Fruit fly (Drosophila melanogaster): Measurements from ENCODE around the gene CG7551.

DNA sequence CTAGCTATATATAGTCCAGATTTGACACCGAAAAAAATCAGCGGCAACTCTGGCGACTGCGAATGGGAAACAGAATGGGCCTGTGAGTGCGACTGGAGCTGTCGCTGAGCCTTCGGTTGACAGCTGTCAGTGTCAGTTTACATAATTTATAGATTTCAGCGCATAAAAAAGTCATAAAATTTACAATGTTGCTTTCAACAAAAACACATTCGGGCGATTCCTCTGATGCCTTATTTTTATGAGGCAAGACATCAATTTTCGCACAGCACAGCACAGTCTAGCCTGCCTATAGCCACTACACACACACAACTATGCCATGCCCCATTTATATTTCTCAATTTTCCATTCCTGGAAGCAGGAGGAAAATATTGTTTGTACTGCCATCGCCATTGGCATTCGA lies 14.1 kb downstream of the CG7551 start:
- TF ChIP-seq fru (GFP tag; optimal IDR thresholded peaks at IDR 0.05) (no peak), Dif (GFP tag; optimal IDR thresholded peaks at IDR 0.05; ENCODE audit: partially characterized antibody) (no peak)

All from whole organism, wandering third instar larva.